Worm (Caenorhabditis elegans): Measurements from ENCODE around the gene let-70.

- no peak for TF ChIP-seq lin-39 (tag; optimal IDR thresholded peaks at IDR 0.05)
- TF ChIP-seq nhr-237 (tag; optimal IDR thresholded peaks at IDR 0.05) = no peak
Observed at ce11 chrIV:11124674-11125073, 42.6 kb upstream of the let-70 start, which contains the start of gene spo-11.

Data from whole organism, L4 larva.